Fruit fly (Drosophila melanogaster) whole organism, wandering third instar larva: ENCODE data around the gene CCT2.

Source experiments
- Abd-B ChIP-seq: fragments of >200 bp; optimal IDR thresholded peaks from 2 replicates; lab custom pipeline; 2017; ENCODE audit warnings: missing biosample characterization, missing genetic modification characterization
- CG32264 ChIP-seq: fragments of 200-800 bp; sonication (Bioruptor generic); optimal IDR thresholded peaks from 2 replicates; lab custom pipeline; 2016; ENCODE audit warnings: missing biosample characterization, missing genetic modification characterization
- CG9705 ChIP-seq: fragments of 200-800 bp; sonication (Bioruptor generic); optimal IDR thresholded peaks from 2 replicates; lab custom pipeline; 2018; ENCODE audit warnings: missing biosample characterization, mild to moderate bottlenecking, missing genetic modification characterization
- CrebA ChIP-seq: fragments of 200-800 bp; sonication (Bioruptor generic); optimal IDR thresholded peaks from 2 replicates; lab custom pipeline; 2016; ENCODE audit warnings: missing biosample characterization, mild to moderate bottlenecking, missing genetic modification characterization, borderline replicate concordance
- Dfd ChIP-seq: fragments of >200 bp; optimal IDR thresholded peaks from 2 replicates; lab custom pipeline; 2017; ENCODE audit warnings: missing biosample characterization, missing genetic modification characterization
- Dif ChIP-seq: fragments of 200-275, 200-300 bp; sonication (Bioruptor generic); optimal IDR thresholded peaks from 2 replicates; lab custom pipeline; 2018; ENCODE audit warnings: missing biosample characterization, missing genetic modification characterization; ENCODE audit not compliant: partially characterized antibody
- HLH106 ChIP-seq: fragments of 200-800 bp; optimal IDR thresholded peaks from 3 replicates; lab custom pipeline; 2019; ENCODE audit warnings: missing biosample characterization, mild to moderate bottlenecking, missing genetic modification characterization, moderate library complexity
- Hnf4 ChIP-seq: fragments of 200-800 bp; sonication (Bioruptor generic); optimal IDR thresholded peaks from 2 replicates; lab custom pipeline; 2016; ENCODE audit warnings: missing biosample characterization, mild to moderate bottlenecking, missing genetic modification characterization
- Hr78 ChIP-seq: fragments of >200 bp; optimal IDR thresholded peaks from 2 replicates; lab custom pipeline; 2017; ENCODE audit warnings: missing biosample characterization, missing genetic modification characterization
- Hr83 ChIP-seq: fragments of 200-300 bp; sonication (Bioruptor generic); optimal IDR thresholded peaks from 2 replicates; lab custom pipeline; 2016; ENCODE audit warnings: missing biosample characterization, mild to moderate bottlenecking, missing genetic modification characterization, moderate library complexity; ENCODE audit not compliant: poor library complexity, severe bottlenecking
- Mio ChIP-seq: sonication (Bioruptor generic); optimal IDR thresholded peaks from 2 replicates; lab custom pipeline; 2016; ENCODE audit warnings: missing biosample characterization, missing genetic modification characterization
- Myc ChIP-seq: fragments of >200 bp; optimal IDR thresholded peaks from 2 replicates; lab custom pipeline; 2017
- N ChIP-seq: fragments of >200 bp; optimal IDR thresholded peaks from 2 replicates; lab custom pipeline; 2018; ENCODE audit warnings: missing biosample characterization, missing external identifiers, missing genetic modification characterization
- OdsH ChIP-seq: fragments of 200-800 bp; sonication (Bioruptor generic); optimal IDR thresholded peaks from 2 replicates; lab custom pipeline; 2016; ENCODE audit warnings: missing biosample characterization, mild to moderate bottlenecking, missing genetic modification characterization
- Rel ChIP-seq, 2 experiments: fragments of 200-800 bp; sonication (Bioruptor generic) in 1 of 2; optimal IDR thresholded peaks; 2 replicates in 1 of 2; 3 replicates in 1 of 2; lab custom pipeline; 2016 to 2019; ENCODE audit warnings: mild to moderate bottlenecking in 2 of 2, missing biosample characterization in 2 of 2, missing genetic modification characterization in 2 of 2, moderate library complexity in 1 of 2
- Sp1 ChIP-seq: fragments of 200-800 bp; sonication (Bioruptor generic); optimal IDR thresholded peaks from 3 replicates; lab custom pipeline; 2019; ENCODE audit warnings: missing biosample characterization, mild to moderate bottlenecking, missing genetic modification characterization, moderate library complexity
- Vsx2 ChIP-seq: fragments of 200-300, 225-300 bp; sonication (Bioruptor generic); optimal IDR thresholded peaks from 2 replicates; lab custom pipeline; 2018; ENCODE audit warnings: missing biosample characterization, missing genetic modification characterization; ENCODE audit not compliant: partially characterized antibody
- brk ChIP-seq: fragments of 200-800 bp; sonication (Bioruptor generic); optimal IDR thresholded peaks from 2 replicates; lab custom pipeline; 2016; ENCODE audit warnings: missing biosample characterization, mild to moderate bottlenecking, missing genetic modification characterization
- dl ChIP-seq, 2 experiments: fragments of 175-275, 200-275 bp in 1 of 2; fragments of 200-275 bp in 1 of 2; sonication (Bioruptor generic); optimal IDR thresholded peaks; lab custom pipeline; 2018; ENCODE audit warnings: mild to moderate bottlenecking in 2 of 2, missing biosample characterization in 2 of 2, missing genetic modification characterization in 2 of 2, moderate library complexity in 2 of 2; ENCODE audit not compliant: partially characterized antibody in 2 of 2, insufficient read depth in 1 of 2
- dmrt93B ChIP-seq: fragments of 200-800 bp; sonication (Bioruptor generic); optimal IDR thresholded peaks from 2 replicates; lab custom pipeline; 2018; ENCODE audit warnings: missing biosample characterization, mild to moderate bottlenecking, missing genetic modification characterization
- dsf ChIP-seq: sonication (Bioruptor generic); optimal IDR thresholded peaks from 2 replicates; lab custom pipeline; 2016; ENCODE audit warnings: missing biosample characterization, missing genetic modification characterization, borderline replicate concordance
- ey ChIP-seq: fragments of 200-800 bp; sonication (Bioruptor generic); optimal IDR thresholded peaks from 2 replicates; lab custom pipeline; 2016; ENCODE audit warnings: missing biosample characterization, missing genetic modification characterization
- foxo ChIP-seq, 2 experiments: fragments of 200-800 bp; sonication (Bioruptor generic); optimal IDR thresholded peaks; 2 replicates in 1 of 2; 3 replicates in 1 of 2; lab custom pipeline; 2016 to 2017; ENCODE audit warnings: missing biosample characterization in 2 of 2, missing genetic modification characterization in 2 of 2
- fru ChIP-seq: fragments of 200-800 bp; sonication (Bioruptor generic); optimal IDR thresholded peaks from 3 replicates; lab custom pipeline; 2016; ENCODE audit warnings: missing biosample characterization, mild to moderate bottlenecking, missing genetic modification characterization
- h ChIP-seq: fragments of 200-800 bp; sonication (Bioruptor generic); optimal IDR thresholded peaks from 3 replicates; lab custom pipeline; 2016; ENCODE audit warnings: missing biosample characterization, mild to moderate bottlenecking, missing genetic modification characterization
- jim ChIP-seq: fragments of 175-275, 200-325 bp; sonication (Bioruptor generic); optimal IDR thresholded peaks from 2 replicates; lab custom pipeline; 2016; ENCODE audit warnings: missing biosample characterization, mild to moderate bottlenecking, missing genetic modification characterization
- lola ChIP-seq: fragments of >200 bp; optimal IDR thresholded peaks from 2 replicates; lab custom pipeline; 2017; ENCODE audit warnings: missing biosample characterization, missing genetic modification characterization
- pan ChIP-seq: fragments of >200 bp; optimal IDR thresholded peaks from 2 replicates; lab custom pipeline; 2017
- psq ChIP-seq: fragments of 200-800 bp; sonication (Bioruptor generic); optimal IDR thresholded peaks from 3 replicates; lab custom pipeline; 2017; ENCODE audit warnings: missing biosample characterization, mild to moderate bottlenecking, missing genetic modification characterization, moderate library complexity
- rgr ChIP-seq: fragments of 200-800 bp; sonication (Bioruptor generic); optimal IDR thresholded peaks from 3 replicates; lab custom pipeline; 2016; ENCODE audit warnings: missing biosample characterization, mild to moderate bottlenecking, missing genetic modification characterization
- sage ChIP-seq: fragments of 200-800 bp; sonication (Bioruptor generic); optimal IDR thresholded peaks from 2 replicates; lab custom pipeline; 2016; ENCODE audit warnings: missing biosample characterization, mild to moderate bottlenecking, missing genetic modification characterization
- sv ChIP-seq: fragments of 200-800 bp; sonication (Bioruptor generic); optimal IDR thresholded peaks from 3 replicates; lab custom pipeline; 2016; ENCODE audit warnings: missing biosample characterization, missing genetic modification characterization
- tai ChIP-seq: sonication (Bioruptor generic); optimal IDR thresholded peaks from 2 replicates; lab custom pipeline; 2016; ENCODE audit warnings: missing biosample characterization, missing genetic modification characterization
- woc ChIP-seq: sonication (Bioruptor generic); optimal IDR thresholded peaks from 2 replicates; lab custom pipeline; 2016; ENCODE audit warnings: missing biosample characterization, mild to moderate bottlenecking, missing genetic modification characterization

The CCT2 gene

DNA sequence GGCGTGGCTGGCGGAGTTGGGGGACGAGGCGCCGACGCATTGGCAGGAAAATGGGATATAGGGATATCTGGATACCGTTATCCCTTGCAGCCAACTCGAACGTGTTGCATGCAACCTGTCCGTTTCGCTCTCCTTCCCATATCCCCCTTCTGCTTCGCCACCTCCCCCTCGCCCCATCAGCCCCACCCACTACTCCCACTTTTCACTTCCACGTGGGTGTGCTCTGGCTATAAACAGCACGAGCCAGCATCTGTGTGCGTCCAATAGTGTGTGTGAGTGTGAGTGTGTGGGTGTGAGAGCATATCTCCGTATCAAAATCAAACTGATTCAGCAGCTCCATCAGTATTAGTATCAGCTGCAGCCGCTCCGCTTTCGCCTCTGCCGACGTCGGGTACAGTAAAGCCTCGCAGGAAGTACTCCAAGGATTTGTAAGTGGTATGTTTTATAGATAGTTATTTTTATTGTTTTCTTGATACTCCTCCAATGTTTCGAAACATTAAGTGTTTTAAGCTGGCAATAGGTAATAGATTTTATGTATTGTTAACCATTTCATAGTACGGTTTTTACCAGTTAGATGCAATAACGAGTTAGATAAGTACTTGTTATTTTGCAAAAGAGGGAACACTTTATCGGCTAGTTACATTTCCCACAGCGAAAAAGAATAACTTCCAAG lies 29.8 kb downstream of the CCT2 start:
- TF ChIP-seq ey (GFP tag; lab: Kevin White, UChicago) (no peak), Myc (lab: Kevin White, UChicago) (no peak), Dif (GFP tag; lab: Kevin White, UChicago) (no peak), psq (no peak), Rel (GFP tag; optimal IDR thresholded peaks at IDR 0.05; lab: Kevin White, UChicago) (no peak), Rel (tag; optimal IDR thresholded peaks at IDR 0.05; lab: Kevin White, UChicago) (no peak), rgr (GFP tag; lab: Kevin White, UChicago) (no peak), lola (GFP tag; lab: Kevin White, UChicago) (no peak), tai (no peak), N (no peak), CG32264 (GFP tag; lab: Kevin White, UChicago) (no peak), pan (lab: Kevin White, UChicago) (no peak), jim (GFP tag; lab: Kevin White, UChicago) (no peak), Hr83 (GFP tag; lab: Kevin White, UChicago) (no peak), OdsH (GFP tag; lab: Kevin White, UChicago) (no peak), brk (GFP tag; lab: Kevin White, UChicago) (no peak), Abd-B (GFP tag; lab: Kevin White, UChicago) (no peak), Vsx2 (GFP tag; lab: Kevin White, UChicago) (no peak)

dm6 chrX:9119671-9120364 lies 30.5 kb downstream of the CCT2 start:
- TF ChIP-seq Mio = no peak

- TF ChIP-seq dl (GFP tag; optimal IDR thresholded peaks at IDR 0.05; lab: Kevin White, UChicago; ENCODE audit: insufficient read depth in 1 of 2, partially characterized antibody in 2 of 2) = no peak
- peak; percentile 2 for TF ChIP-seq OdsH (GFP tag; lab: Kevin White, UChicago)
- TF ChIP-seq ey (GFP tag; lab: Kevin White, UChicago) = peak; percentile 30
- no peak for TF ChIP-seq tai
- TF ChIP-seq HLH106 (tag; lab: Kevin White, UChicago) = peak; percentile 26
- TF ChIP-seq lola (GFP tag; lab: Kevin White, UChicago) = no peak
- TF ChIP-seq woc = peak; percentile 17
- TF ChIP-seq rgr (GFP tag; lab: Kevin White, UChicago) = peak; percentile 30
- no peak for TF ChIP-seq Dfd (GFP tag; lab: Kevin White, UChicago)
- TF ChIP-seq h (GFP tag; lab: Kevin White, UChicago) = peak; percentile 21
- TF ChIP-seq foxo (GFP tag; optimal IDR thresholded peaks at IDR 0.05; lab: Kevin White, UChicago) = peak in 1 of 2 experiments; percentile 45
- TF ChIP-seq fru (GFP tag; lab: Kevin White, UChicago) = peak; percentile 49
- peak; percentile 7 for TF ChIP-seq dmrt93B (GFP tag; lab: Kevin White, UChicago)
- TF ChIP-seq CG9705 = no peak
- TF ChIP-seq Abd-B (GFP tag; lab: Kevin White, UChicago) = no peak
- no peak for TF ChIP-seq jim (GFP tag; lab: Kevin White, UChicago)
Measured at dm6 chrX:9120828-9121754, 31.8 kb downstream of the CCT2 start.

DNA sequence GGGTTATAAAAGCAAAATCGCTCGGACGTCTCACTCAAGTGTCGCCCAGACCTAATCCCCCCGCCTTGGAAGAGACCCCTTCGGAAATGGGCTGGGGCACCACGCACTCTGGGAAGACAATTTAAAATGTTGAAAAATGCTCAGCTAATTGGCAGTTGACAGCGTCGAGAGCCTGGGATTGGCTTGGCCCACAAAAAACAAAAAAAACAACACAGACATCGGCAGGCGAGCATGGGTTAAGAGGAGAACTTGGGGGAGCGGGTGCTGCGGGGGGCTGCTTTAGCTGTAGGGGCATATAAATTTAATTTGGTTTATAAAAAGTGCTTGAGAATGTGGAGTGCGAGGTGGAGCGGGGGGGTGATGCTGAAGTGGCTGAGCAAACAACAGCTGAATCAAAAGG lies 33.2 kb downstream of the CCT2 start:
- TF ChIP-seq CrebA (GFP tag; lab: Kevin White, UChicago) = no peak
- no peak for TF ChIP-seq dmrt93B (GFP tag; lab: Kevin White, UChicago)
- TF ChIP-seq sv = no peak
- TF ChIP-seq woc = no peak
- no peak for TF ChIP-seq dl (GFP tag; optimal IDR thresholded peaks at IDR 0.05; lab: Kevin White, UChicago; ENCODE audit: insufficient read depth in 1 of 2, partially characterized antibody in 2 of 2)
- TF ChIP-seq Hr78 = no peak
- no peak for TF ChIP-seq rgr (GFP tag; lab: Kevin White, UChicago)
- no peak for TF ChIP-seq sage (GFP tag; lab: Kevin White, UChicago)
- TF ChIP-seq Dfd (GFP tag; lab: Kevin White, UChicago) = no peak
- no peak for TF ChIP-seq tai
- no peak for TF ChIP-seq CG9705
- TF ChIP-seq Hr83 (GFP tag; lab: Kevin White, UChicago) = no peak
- TF ChIP-seq Hnf4 (GFP tag; lab: Kevin White, UChicago) = no peak
- no peak for TF ChIP-seq Sp1 (GFP tag; lab: Kevin White, UChicago)
- no peak for TF ChIP-seq jim (GFP tag; lab: Kevin White, UChicago)
- TF ChIP-seq Myc (lab: Kevin White, UChicago) = no peak
- TF ChIP-seq dsf (GFP tag; lab: Kevin White, UChicago) = no peak
- TF ChIP-seq OdsH (GFP tag; lab: Kevin White, UChicago) = no peak
- TF ChIP-seq CG32264 (GFP tag; lab: Kevin White, UChicago) = no peak
